Worm (Caenorhabditis elegans): Measurements from ENCODE around the gene cca-1.

cca-1 gene

ce11 chrX:7875854-7876253 lies at the start of gene cca-1:
TSS of gene cca-1 (minus strand) at chrX:7875954.
- TF ChIP-seq dmd-4 (tag; optimal IDR thresholded peaks at IDR 0.05) (no peak), nhr-11 (tag; optimal IDR thresholded peaks at IDR 0.05) (no peak), C34F6.9 (tag; optimal IDR thresholded peaks at IDR 0.05) (no peak), ama-1 (optimal IDR thresholded peaks at IDR 0.05) (no peak), R02D3.7 (tag; optimal IDR thresholded peaks at IDR 0.05) (no peak), crh-2 (tag; optimal IDR thresholded peaks at IDR 0.05) (no peak)

ce11 chrX:7925134-7925533 lies 49.4 kb upstream of the cca-1 start, which contains the start of gene zig-4:
TSS of gene zig-4 (plus strand) at chrX:7925434.
- no peak for TF ChIP-seq elt-3 (tag; optimal IDR thresholded peaks at IDR 0.05)
- no peak for TF ChIP-seq skn-1 (tag; optimal IDR thresholded peaks at IDR 0.05)
- no peak for TF ChIP-seq mdl-1 (tag; optimal IDR thresholded peaks at IDR 0.05)
- TF ChIP-seq unc-62 (GFP tag; optimal IDR thresholded peaks at IDR 0.05): no peak
- no peak for TF ChIP-seq nhr-11 (tag; optimal IDR thresholded peaks at IDR 0.05)

- TF ChIP-seq F13H6.1 (tag; optimal IDR thresholded peaks at IDR 0.05): no peak
- no peak for TF ChIP-seq nhr-21 (tag; optimal IDR thresholded peaks at IDR 0.05)
- no peak for TF ChIP-seq nhr-10 (tag; optimal IDR thresholded peaks at IDR 0.05)
- TF ChIP-seq nhr-11 (tag; optimal IDR thresholded peaks at IDR 0.05): no peak
- TF ChIP-seq unc-55 (GFP tag; optimal IDR thresholded peaks at IDR 0.05): no peak
- no peak for TF ChIP-seq alr-1 (tag; optimal IDR thresholded peaks at IDR 0.05)
- no peak for TF ChIP-seq nhr-129 (tag; optimal IDR thresholded peaks at IDR 0.05)
- no peak for TF ChIP-seq unc-62 (GFP tag; optimal IDR thresholded peaks at IDR 0.05)
- TF ChIP-seq lin-39 (tag; optimal IDR thresholded peaks at IDR 0.05): no peak
Observed at ce11 chrX:7921130-7921529, 45.4 kb upstream of the cca-1 start.

- TF ChIP-seq sma-9 (GFP tag; optimal IDR thresholded peaks at IDR 0.05) (no peak), sma-9 (tag; optimal IDR thresholded peaks at IDR 0.05) (no peak), fos-1 (tag; optimal IDR thresholded peaks at IDR 0.05) (peak; percentile 38), skn-1 (tag; optimal IDR thresholded peaks at IDR 0.05) (no peak), C34F6.9 (tag; optimal IDR thresholded peaks at IDR 0.05) (peak; percentile 24), nhr-77 (tag; optimal IDR thresholded peaks at IDR 0.05) (no peak), ceh-16 (tag; optimal IDR thresholded peaks at IDR 0.05) (no peak), elt-3 (tag; optimal IDR thresholded peaks at IDR 0.05) (no peak), lin-13 (GFP tag; optimal IDR thresholded peaks at IDR 0.05) (no peak), nhr-12 (tag; optimal IDR thresholded peaks at IDR 0.05) (no peak), crh-2 (tag; optimal IDR thresholded peaks at IDR 0.05) (no peak)
Observed at ce11 chrX:7916076-7916475, 40.3 kb upstream of the cca-1 start.

- TF ChIP-seq alr-1 (tag; optimal IDR thresholded peaks at IDR 0.05): no peak
Observed at ce11 chrX:7915616-7916015, 39.9 kb upstream of the cca-1 start.

ce11 chrX:7913830-7914229 lies 38.1 kb upstream of the cca-1 start, which contains the start of gene C39D10.7:
TSS of gene C39D10.7 (minus strand) at chrX:7913930.
- TF ChIP-seq ztf-11 (tag; optimal IDR thresholded peaks at IDR 0.05) (no peak), elt-1 (tag; optimal IDR thresholded peaks at IDR 0.05) (no peak)

- TF ChIP-seq nhr-21 (tag; optimal IDR thresholded peaks at IDR 0.05): no peak
- no peak for TF ChIP-seq nhr-25 (tag; optimal IDR thresholded peaks at IDR 0.05)
- no peak for TF ChIP-seq unc-62 (GFP tag; optimal IDR thresholded peaks at IDR 0.05)
- no peak for TF ChIP-seq alr-1 (tag; optimal IDR thresholded peaks at IDR 0.05)
- TF ChIP-seq crh-2 (tag; optimal IDR thresholded peaks at IDR 0.05): peak; percentile 19
- TF ChIP-seq egl-27 (tag; optimal IDR thresholded peaks at IDR 0.05): no peak
- TF ChIP-seq ztf-11 (tag; optimal IDR thresholded peaks at IDR 0.05): no peak
- TF ChIP-seq sma-3 (GFP tag; optimal IDR thresholded peaks at IDR 0.05): no peak
- peak; percentile 17 for TF ChIP-seq gmeb-1 (tag; optimal IDR thresholded peaks at IDR 0.05)
- no peak for TF ChIP-seq mab-5 (tag; optimal IDR thresholded peaks at IDR 0.05)
- peak; percentile 11 for TF ChIP-seq fos-1 (tag; optimal IDR thresholded peaks at IDR 0.05)
- TF ChIP-seq F13H6.1 (tag; optimal IDR thresholded peaks at IDR 0.05): no peak
- TF ChIP-seq aly-2 (tag; optimal IDR thresholded peaks at IDR 0.05): no peak
- TF ChIP-seq ztf-1 (GFP tag; conservative IDR thresholded peaks at IDR 0.05): no peak
- TF ChIP-seq nhr-11 (tag; optimal IDR thresholded peaks at IDR 0.05): peak; percentile 6
- TF ChIP-seq nhr-129 (tag; optimal IDR thresholded peaks at IDR 0.05): peak; percentile 7
- TF ChIP-seq elt-3 (tag; optimal IDR thresholded peaks at IDR 0.05): no peak
- TF ChIP-seq ZK546.5 (tag; optimal IDR thresholded peaks at IDR 0.05): no peak
- TF ChIP-seq dmd-4 (tag; optimal IDR thresholded peaks at IDR 0.05): no peak
- TF ChIP-seq zag-1 (tag; optimal IDR thresholded peaks at IDR 0.05): no peak
- no peak for TF ChIP-seq nhr-23 (tag; optimal IDR thresholded peaks at IDR 0.05)
- TF ChIP-seq ama-1 (optimal IDR thresholded peaks at IDR 0.05): no peak
- TF ChIP-seq peb-1 (tag; optimal IDR thresholded peaks at IDR 0.05): no peak
- TF ChIP-seq mbf-1 (tag; optimal IDR thresholded peaks at IDR 0.05): no peak
Observed at ce11 chrX:7906430-7907014, 30.8 kb upstream of the cca-1 start, which contains the start of gene C39D10.1. TSS of gene C39D10.1 (plus strand) at chrX:7906964.
